Fruit fly (Drosophila melanogaster) ovary, adult (tissue): ENCODE measurements around the gene Ctns.

ENCODE experiments used
- CG17801 ChIP-seq: fragments of 200-800 bp; optimal IDR thresholded peaks from 2 replicates; lab custom pipeline; 2019; ENCODE audit warnings: missing biosample characterization, mild to moderate bottlenecking, missing genetic modification characterization, moderate library complexity; ENCODE audit not compliant: partially characterized antibody

Ctns gene

DNA sequence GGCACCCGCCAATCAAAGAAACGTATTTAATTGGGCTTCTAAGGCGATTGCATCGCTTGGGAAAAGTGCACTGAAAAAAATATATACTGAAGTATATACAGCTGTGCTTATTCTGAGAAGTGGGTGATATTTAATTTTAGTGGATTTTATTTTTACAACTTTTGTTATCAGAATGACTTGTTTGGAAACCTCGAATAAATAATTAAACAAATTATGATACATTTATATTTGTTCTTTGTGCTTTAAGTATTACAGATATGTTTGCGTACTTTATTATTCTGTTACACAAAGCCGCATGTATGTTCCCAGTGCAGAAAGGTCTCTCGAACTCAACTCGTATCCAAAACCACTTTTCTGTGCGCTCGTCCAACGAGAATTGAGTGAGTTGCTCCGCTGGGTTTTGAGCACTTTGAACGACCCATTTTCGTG, 10.1 kb downstream of the Ctns start:
- TF ChIP-seq CG17801 (GFP tag; lab: Kevin White, UChicago): no peak

DNA sequence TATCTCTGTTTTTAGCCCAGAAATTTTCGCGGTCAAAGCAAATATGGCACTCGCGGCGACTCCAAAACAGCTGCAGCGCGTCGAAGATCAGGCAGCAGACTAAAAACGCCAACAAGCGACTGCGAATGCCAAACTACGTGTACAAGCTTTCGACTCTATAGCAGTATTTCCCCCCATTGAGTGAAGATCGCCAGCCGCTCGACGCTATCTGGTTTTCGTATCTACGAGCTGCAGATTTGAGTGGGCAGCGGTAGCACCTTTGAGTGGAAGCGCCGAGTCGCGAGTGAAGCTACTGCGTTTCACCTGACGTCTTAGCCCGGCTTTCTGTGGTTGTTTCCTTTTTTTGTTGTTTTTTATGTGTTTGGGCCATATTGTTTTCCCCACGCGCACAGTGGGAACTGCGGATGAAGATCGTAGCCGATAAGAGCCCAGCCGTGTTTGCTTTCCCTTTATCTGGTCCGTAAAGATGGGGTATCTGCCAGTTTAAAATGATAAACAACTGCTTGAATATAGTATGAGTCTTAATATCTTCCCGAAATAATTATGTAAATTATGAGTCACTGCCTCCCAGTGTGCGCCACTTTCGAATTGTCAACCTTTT, 10.6 kb downstream of the Ctns start, which contains the start of gene CG17121:
CG17121 (minus strand) TSS at position 126 of the 601 bp plus-strand sequence.
- TF ChIP-seq CG17801 (GFP tag; lab: Kevin White, UChicago): no peak

DNA sequence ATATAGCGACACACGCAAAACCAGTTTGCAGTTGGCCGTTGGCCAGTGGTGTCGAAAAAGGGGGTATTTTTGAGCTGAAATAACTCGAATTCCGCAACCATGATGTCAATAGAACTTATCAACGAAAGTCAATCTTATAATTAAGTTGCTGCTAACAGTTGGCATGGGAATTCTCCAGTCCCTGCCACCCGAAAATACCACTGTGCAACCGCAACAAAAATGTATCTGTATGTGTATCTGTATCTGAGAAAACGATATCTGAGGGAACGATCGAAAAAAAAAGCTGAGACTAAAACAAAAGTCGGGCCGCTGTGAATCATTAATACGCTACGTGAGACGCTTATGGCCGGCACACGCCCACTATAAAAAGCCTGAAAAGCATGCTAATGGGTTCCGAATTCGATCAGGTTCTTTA, 12.2 kb downstream of the Ctns start:
- no peak for TF ChIP-seq CG17801 (GFP tag; lab: Kevin White, UChicago)

DNA sequence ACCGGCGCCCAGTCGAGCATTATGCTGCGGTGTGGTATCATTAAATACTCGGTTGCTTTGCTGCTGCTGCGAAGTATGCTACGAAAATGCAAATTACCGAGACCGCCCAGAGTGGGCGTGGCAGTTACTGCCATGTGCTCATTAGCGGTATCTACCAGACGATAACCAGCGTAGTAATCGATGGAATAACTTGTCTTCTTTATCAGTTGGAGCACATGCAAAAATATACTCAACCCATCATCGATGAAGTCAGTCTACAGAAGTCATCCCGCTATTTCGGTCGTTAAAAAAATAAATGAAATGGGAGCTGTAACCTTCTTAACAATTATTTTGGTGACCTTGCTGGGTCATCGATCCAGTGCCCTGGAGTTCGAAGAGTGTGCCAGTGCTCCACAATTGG, 15.1 kb downstream of the Ctns start, which contains the start of gene CG13837:
CG13837 (plus strand) TSS at position 301 of the 400 bp plus-strand sequence.
- no peak for TF ChIP-seq CG17801 (GFP tag; lab: Kevin White, UChicago)

DNA sequence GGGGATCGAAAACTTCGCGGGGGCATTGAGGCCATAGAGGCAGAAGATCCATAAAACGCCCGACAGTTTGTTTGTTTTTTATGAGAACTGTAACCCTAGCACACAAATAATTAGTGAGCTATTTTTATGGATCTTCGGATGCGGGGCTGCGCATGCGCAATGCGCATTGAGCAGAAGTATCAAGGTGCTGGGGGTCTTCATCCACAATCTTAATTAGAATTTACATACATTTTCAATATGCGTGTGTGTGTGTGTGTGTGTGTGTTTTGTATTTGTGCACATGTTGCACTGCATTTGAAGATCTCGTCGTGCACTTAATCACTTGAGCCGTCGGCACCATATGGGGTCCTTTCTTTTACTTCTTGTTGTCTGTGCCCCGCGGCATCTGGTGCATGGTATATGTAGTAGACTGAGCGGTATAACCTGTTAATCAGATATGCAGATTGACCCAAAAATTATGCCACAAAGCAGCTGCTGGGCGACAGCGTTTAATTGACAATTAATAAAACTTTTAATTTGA, 16.0 kb downstream of the Ctns start:
- no peak for TF ChIP-seq CG17801 (GFP tag; lab: Kevin White, UChicago)

DNA sequence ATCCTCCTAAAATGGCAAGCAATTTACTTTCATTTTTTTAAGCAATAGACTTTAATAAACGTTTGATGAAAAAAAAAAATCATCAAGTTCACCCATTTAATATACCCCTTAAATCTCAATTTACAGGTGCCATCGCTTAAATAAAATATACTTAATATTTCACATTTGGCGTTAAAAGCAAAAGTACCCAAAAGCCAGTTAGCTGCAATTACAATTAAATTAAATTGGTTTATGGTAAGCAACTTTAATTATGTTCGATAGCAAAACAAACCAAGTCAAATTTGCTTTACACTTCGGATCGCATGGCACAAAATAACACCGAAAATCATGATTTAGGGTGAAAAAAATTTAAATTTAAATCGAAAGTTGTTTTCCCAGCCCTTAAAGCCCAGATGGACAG, 16.8 kb downstream of the Ctns start, which contains the start of gene CG13838:
CG13838 (plus strand) TSS at position 301 of the 400 bp plus-strand sequence.
- TF ChIP-seq CG17801 (GFP tag; lab: Kevin White, UChicago): no peak

DNA sequence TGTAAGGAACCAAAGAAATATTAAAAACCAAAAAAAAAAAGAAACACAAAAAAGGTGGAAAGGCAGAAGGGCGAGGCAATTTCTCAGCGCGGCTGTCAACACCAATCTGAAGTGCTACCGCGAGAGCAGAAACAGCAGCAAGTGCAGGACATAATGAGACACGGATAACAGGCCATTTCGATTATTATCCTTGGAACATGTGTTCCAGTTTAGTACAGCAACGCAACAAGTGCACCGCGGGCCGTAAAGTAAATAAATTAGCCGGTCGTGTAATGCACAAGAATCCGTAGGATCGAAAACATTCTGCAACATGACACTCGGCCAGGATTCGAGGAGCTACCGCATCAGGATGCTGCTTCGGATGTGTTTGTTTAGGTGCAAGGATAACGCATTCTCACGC, 20.7 kb downstream of the Ctns start:
- TF ChIP-seq CG17801 (GFP tag; lab: Kevin White, UChicago): no peak

DNA sequence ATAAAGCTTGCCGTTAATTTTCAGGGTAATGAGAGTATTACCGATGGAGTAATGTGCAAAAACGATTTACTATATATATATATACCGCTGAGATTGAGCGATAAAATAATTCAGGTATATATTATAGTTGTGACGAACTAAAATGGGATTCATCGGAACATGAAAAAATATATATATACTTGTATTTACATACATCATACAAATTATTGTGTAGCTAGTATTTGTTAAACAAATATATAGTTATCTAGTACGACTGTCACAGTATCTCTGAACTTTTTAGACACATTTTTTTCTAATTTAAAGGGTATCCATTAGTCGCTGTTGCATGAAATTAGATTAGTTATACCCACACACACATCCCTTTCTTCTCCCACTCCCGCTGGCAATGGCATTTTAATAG, 22.4 kb downstream of the Ctns start:
- no peak for TF ChIP-seq CG17801 (GFP tag; lab: Kevin White, UChicago)

DNA sequence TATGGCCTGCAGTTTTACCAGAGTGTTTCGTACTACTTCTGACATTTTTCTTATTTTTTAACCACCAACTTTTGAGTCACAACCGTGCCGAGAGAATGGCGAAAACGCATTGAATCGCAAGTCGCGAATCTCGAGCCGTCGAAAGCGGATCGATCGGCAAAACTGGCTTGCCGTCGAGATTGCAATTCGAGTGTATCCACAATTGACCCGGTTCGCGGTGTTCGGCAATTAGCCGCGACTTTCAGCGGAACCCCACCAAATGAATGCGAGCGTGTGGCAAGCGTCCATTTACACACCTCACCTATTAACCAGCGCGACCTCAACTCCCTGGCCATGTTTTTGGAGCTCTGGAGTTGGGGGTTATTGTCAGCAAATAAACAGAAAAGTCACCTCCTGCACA, 23.3 kb downstream of the Ctns start, which contains the start of gene CG13833:
CG13833 (minus strand) TSS at position 101 of the 400 bp plus-strand sequence.
- TF ChIP-seq CG17801 (GFP tag; lab: Kevin White, UChicago): no peak

DNA sequence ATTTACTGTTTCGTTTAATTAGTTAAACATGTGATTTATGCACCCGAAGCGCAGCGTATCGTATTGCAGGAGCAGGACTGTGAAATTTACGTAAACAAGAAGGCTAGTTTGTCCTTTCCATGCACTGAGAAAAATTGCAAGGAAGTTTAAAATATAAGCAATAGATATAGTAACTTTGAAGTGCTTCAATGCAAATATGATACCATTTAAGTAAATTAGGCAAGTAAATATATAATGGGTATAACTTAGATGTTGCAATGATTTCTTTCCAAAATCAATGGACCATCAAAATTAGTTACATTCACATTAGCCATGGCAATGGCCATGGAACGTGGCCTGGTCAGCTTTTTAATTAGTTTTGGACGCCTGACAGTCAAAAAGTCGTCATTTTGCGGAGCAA, 27.9 kb downstream of the Ctns start:
- no peak for TF ChIP-seq CG17801 (GFP tag; lab: Kevin White, UChicago)

DNA sequence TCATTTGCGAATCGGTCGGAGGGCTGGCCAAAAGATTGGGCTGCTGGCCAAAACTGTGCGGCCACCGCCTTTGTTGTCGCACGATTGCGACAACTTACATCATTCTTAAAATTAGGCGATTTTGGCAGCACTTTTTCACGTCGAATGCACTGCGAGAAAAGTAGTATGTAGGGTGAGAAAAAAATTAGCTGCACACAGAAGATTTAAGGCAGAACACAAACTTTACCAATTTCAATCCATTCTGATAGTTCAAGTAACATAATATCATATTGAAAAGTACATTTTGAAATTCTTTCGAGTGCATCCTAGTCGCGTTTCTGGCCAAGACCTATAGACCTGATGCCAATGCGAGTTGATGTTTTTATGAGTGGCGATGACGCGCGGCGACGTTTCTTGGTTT, 30.3 kb downstream of the Ctns start:
- TF ChIP-seq CG17801 (GFP tag; lab: Kevin White, UChicago): no peak

DNA sequence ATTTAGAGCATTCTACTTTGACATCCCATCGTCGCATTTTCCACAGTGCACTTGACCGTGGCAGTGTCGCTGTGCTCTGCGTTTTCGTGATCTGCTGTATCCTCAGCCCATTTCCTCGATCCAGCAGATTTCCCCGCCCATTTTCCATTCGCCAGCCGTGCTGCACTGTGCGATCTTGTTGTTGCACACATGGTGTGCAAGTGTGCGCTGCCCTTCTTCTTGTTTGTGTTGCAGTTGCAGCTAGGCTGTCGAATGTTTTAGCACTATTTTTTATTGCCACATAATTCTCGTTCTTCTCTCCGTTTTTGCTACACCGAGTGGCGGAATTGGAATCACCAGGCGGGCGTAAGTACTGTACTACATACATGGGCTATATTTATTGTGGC, 31.3 kb downstream of the Ctns start:
- no peak for TF ChIP-seq CG17801 (GFP tag; lab: Kevin White, UChicago)

DNA sequence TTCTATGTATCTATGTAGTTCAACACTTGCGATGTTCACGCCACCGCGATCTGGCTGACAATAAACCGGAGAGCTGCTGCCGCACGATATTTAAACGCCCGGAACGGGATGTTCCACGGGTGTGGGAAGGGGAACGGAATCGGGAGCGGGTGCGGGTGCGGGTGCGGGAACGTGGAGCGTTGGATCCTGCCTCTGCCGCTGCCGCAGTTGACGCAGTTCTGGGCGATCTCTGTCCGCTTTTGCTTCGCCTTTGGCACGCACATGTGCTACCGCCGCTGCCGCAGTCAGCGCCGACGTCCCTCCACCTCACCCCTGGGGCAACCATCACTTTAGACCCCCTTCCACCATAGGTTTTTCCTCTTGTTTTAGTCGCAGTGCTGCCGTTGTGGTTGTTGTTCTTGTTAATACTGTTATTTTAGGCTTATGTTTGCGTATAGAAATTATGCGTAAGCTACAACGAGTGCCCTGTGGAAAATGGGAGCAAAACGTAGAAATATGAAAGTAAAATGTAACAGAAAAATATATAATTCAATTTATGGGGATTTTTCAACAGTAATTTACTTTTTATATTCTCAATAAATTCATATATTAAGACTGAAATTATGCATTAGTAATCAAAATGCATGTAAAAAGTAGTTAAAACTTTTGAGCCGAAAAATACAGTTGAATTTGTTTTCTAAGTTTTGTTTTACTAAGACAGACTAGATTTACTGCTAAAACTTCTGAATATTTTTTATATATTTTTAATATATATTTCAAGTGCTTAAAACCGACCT, 31.9 kb downstream of the Ctns start, which contains the start of gene lmd:
lmd (minus strand) TSS at position 62 of the 776 bp plus-strand sequence.
- TF ChIP-seq CG17801 (GFP tag; lab: Kevin White, UChicago): no peak

DNA sequence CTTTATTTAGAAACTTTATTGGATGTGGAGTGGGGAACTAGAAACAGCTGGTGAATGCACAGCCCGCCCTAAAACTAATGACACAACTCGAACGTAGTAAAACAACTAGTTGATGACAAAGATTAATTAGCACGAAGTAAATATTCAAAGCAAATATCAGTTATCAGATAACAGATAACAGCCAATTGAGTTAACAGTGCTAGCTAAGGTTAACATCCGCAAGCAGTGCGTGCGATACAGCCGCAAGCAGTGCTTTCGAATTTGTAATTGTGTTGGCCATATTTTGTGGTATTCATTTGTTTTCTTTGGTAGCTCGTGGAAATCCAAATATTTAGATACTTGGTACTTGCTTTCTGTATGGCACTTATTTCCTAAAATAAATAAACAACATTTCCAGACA, 45.3 kb downstream of the Ctns start:
- no peak for TF ChIP-seq CG17801 (GFP tag; lab: Kevin White, UChicago)

DNA sequence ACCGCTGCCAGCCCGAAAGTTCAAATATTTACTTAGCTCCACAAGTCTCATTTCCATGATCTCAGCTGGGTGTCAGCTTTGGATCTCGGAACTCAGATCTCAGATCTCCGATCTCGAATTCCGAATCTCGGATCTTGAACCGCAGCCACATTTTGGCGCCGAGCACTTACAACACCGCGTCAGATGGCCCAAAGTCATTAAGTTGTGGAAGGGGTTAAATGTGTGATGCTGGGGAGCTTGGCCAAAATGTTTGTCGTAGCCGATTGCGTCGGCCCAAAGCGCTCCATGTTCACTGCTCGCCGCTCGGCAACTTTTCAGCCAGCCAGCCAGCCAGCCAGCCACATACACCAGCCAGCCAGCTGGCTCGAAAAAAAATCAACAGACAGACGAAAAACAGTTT, 46.7 kb downstream of the Ctns start, which contains the start of gene CG6688:
CG6688 (plus strand) TSS at position 396 of the 400 bp plus-strand sequence.
- no peak for TF ChIP-seq CG17801 (GFP tag; lab: Kevin White, UChicago)
